Worm (Caenorhabditis elegans): ENCODE results near the gene W04G3.11.

W04G3.11 gene

DNA sequence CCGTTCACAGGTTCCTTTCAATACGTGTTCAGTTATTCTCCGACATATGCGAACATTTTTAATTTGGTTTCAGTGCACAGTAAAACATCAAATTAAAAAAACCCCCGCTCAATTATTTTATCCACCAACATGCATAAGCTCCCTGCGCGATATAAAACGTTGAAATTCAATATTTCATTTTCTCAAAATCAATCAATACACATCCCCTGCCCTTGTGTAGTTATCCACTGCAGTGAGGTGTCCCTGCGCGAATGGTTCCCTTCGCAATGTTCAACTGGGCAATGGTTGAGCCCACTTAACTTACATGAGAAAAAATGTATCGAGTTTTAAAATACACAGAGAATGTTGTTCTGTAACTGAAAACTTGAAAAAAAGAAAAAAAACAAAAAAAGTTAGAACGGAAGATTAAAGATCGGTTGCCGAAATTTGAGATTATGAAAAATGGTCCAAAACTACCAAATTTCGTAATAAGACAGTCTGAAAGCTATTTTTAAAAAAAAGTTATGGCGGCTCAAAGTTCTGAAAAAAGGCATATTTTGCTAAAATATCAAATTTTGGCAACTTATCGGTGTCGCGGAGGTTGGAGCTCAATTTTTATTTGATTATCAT lies 5.1 kb downstream of the W04G3.11 start (continued):
- peak; percentile 99 for TF ChIP-seq mab-9 (GFP tag; IDR thresholded peaks at IDR 0.05)
- TF ChIP-seq elt-2 (tag; optimal IDR thresholded peaks at IDR 0.05), result peak; percentile 96
- peak; percentile 71 for TF ChIP-seq blmp-1 (tag; optimal IDR thresholded peaks at IDR 0.05)
- TF ChIP-seq egl-13 (tag; optimal IDR thresholded peaks at IDR 0.05), result peak; percentile 99
- TF ChIP-seq snu-23 (GFP tag; optimal IDR thresholded peaks at IDR 0.05), result peak; percentile 100
- TF ChIP-seq C16A3.4 (tag; optimal IDR thresholded peaks at IDR 0.05), result peak; percentile 100
- TF ChIP-seq nhr-28 (tag; optimal IDR thresholded peaks at IDR 0.05), result peak; percentile 69
- TF ChIP-seq lin-35 (GFP tag; optimal IDR thresholded peaks at IDR 0.05), result peak; percentile 83 to 94
- peak; percentile 88 for TF ChIP-seq nhr-12 (tag; optimal IDR thresholded peaks at IDR 0.05)
- peak; percentile 100 for TF ChIP-seq unc-30 (tag; optimal IDR thresholded peaks at IDR 0.05)
- no peak for TF ChIP-seq hlh-17 (GFP tag; optimal IDR thresholded peaks at IDR 0.05; ENCODE audit: borderline replicate concordance)
- TF ChIP-seq nhr-85 (tag), result peak; percentile 99
- peak; percentile 100 for TF ChIP-seq jun-1 (tag; optimal IDR thresholded peaks at IDR 0.05)
- TF ChIP-seq ceh-8 (GFP tag; optimal IDR thresholded peaks at IDR 0.05), result peak; percentile 100
- TF ChIP-seq fkh-4 (tag; optimal IDR thresholded peaks at IDR 0.05; ENCODE audit: borderline replicate concordance), result peak; percentile 96
- TF ChIP-seq efl-3 (GFP tag; optimal IDR thresholded peaks at IDR 0.05), result peak; percentile 99
- TF ChIP-seq nhr-19 (GFP tag; conservative IDR thresholded peaks at IDR 0.05), result peak; percentile 99
- peak; percentile 100 for TF ChIP-seq fkh-10 (GFP tag; optimal IDR thresholded peaks at IDR 0.05)
- peak; percentile 99 for TF ChIP-seq lin-14 (GFP tag; optimal IDR thresholded peaks at IDR 0.05)
- peak; percentile 96 to 97 for TF ChIP-seq ztf-11 (tag; optimal IDR thresholded peaks at IDR 0.05)
- peak; percentile 98 for TF ChIP-seq lin-13 (GFP tag; optimal IDR thresholded peaks at IDR 0.05)
- TF ChIP-seq ceh-90 (tag; optimal IDR thresholded peaks at IDR 0.05), result peak; percentile 61
- peak; percentile 34 for TF ChIP-seq hlh-4 (tag; optimal IDR thresholded peaks at IDR 0.05)
- TF ChIP-seq zag-1 (tag; optimal IDR thresholded peaks at IDR 0.05), result peak; percentile 98
- TF ChIP-seq C04F5.9 (tag; optimal IDR thresholded peaks at IDR 0.05), result peak; percentile 96
- peak; percentile 94 for TF ChIP-seq snpc-4 (tag; optimal IDR thresholded peaks at IDR 0.05)
- TF ChIP-seq aly-2 (tag; optimal IDR thresholded peaks at IDR 0.05), result peak; percentile 96
- peak; percentile 87 for TF ChIP-seq aha-1 (tag; optimal IDR thresholded peaks at IDR 0.05)
- TF ChIP-seq egl-27 (tag; optimal IDR thresholded peaks at IDR 0.05), result peak; percentile 96 to 99
- TF ChIP-seq unc-130 (tag; optimal IDR thresholded peaks at IDR 0.05), result peak; percentile 91
- TF ChIP-seq sox-4 (tag; optimal IDR thresholded peaks at IDR 0.05), result peak; percentile 99
- TF ChIP-seq fos-1 (tag; optimal IDR thresholded peaks at IDR 0.05), result peak; percentile 100
- peak; percentile 85 for TF ChIP-seq unc-62 (GFP tag; optimal IDR thresholded peaks at IDR 0.05)
- peak; percentile 97 for TF ChIP-seq grh-1 (GFP tag; IDR thresholded peaks at IDR 0.05)
- peak; percentile 97 for TF ChIP-seq nhr-76 (tag; optimal IDR thresholded peaks at IDR 0.05)
- TF ChIP-seq ceh-88 (GFP tag; IDR thresholded peaks at IDR 0.05), result peak; percentile 98
- peak; percentile 99 for TF ChIP-seq swsn-7 (tag; optimal IDR thresholded peaks at IDR 0.05)
- peak; percentile 97 for TF ChIP-seq unc-98 (GFP tag; IDR thresholded peaks at IDR 0.05)
- TF ChIP-seq F16B12.6 (tag; optimal IDR thresholded peaks at IDR 0.05), result peak; percentile 56
- TF ChIP-seq alr-1 (tag; optimal IDR thresholded peaks at IDR 0.05; ENCODE audit: borderline replicate concordance), result no peak
- TF ChIP-seq ceh-63 (GFP tag; optimal IDR thresholded peaks at IDR 0.05), result peak; percentile 99
- peak; percentile 87 to 100 (median 95) for TF ChIP-seq elt-3 (tag; optimal IDR thresholded peaks at IDR 0.05)
- peak; percentile 97 for TF ChIP-seq fkh-8 (tag; optimal IDR thresholded peaks at IDR 0.05)
- peak; percentile 100 for TF ChIP-seq ztf-4 (tag; optimal IDR thresholded peaks at IDR 0.05)
- peak; percentile 95 for TF ChIP-seq lir-3 (tag; optimal IDR thresholded peaks at IDR 0.05; ENCODE audit: poor library complexity)
- peak; percentile 95 for TF ChIP-seq isw-1 (GFP tag; IDR thresholded peaks at IDR 0.05)
- peak; percentile 100 for TF ChIP-seq lin-39 (tag; optimal IDR thresholded peaks at IDR 0.05)
- TF ChIP-seq hpl-2 (GFP tag; optimal IDR thresholded peaks at IDR 0.05), result peak; percentile 100

Measured in whole organism, L1 larva.